Fruit fly (Drosophila melanogaster) whole organism, embryonic: ENCODE measurements around the gene nrv3.

Experiments
- Atf3 ChIP-seq: fragments of 200-800 bp; sonication (Bioruptor generic); optimal IDR thresholded peaks from 3 replicates; lab custom pipeline; 2016; ENCODE audit warnings: missing biosample characterization, missing genetic modification characterization
- BEAF-32 ChIP-seq: fragments of 200-800 bp; sonication (Bioruptor generic); optimal IDR thresholded peaks from 3 replicates; lab custom pipeline; 2017; ENCODE audit warnings: missing biosample characterization, missing genetic modification characterization, mild to moderate bottlenecking, moderate library complexity, missing genetic modification reagents
- Blimp-1 ChIP-seq: fragments of 200-800 bp; sonication (Bioruptor generic); optimal IDR thresholded peaks from 3 replicates; lab custom pipeline; 2018; ENCODE audit warnings: missing biosample characterization, missing genetic modification characterization, mild to moderate bottlenecking, moderate library complexity, missing genetic modification reagents
- CG10267 ChIP-seq: fragments of 200-800 bp; sonication (Bioruptor generic); optimal IDR thresholded peaks from 2 replicates; lab custom pipeline; 2018; ENCODE audit warnings: missing biosample characterization, mild to moderate bottlenecking, missing genetic modification characterization, moderate library complexity
- CG11398 ChIP-seq: fragments of 200-800 bp; sonication (Bioruptor generic); optimal IDR thresholded peaks from 2 replicates; lab custom pipeline; 2016; ENCODE audit warnings: missing biosample characterization, missing genetic modification characterization
- CG1233 ChIP-seq: fragments of 200-800 bp; sonication (Bioruptor generic); optimal IDR thresholded peaks from 4 replicates; lab custom pipeline; 2018; ENCODE audit warnings: missing biosample characterization, mild to moderate bottlenecking, missing genetic modification characterization
- CG12942 ChIP-seq: fragments of 200-800 bp; sonication (Bioruptor generic); optimal IDR thresholded peaks from 3 replicates; lab custom pipeline; 2016; ENCODE audit warnings: missing biosample characterization, missing genetic modification characterization
- CG13287 ChIP-seq: fragments of 200-800 bp; sonication (Bioruptor generic); IDR thresholded peaks from 2 replicates; pipeline ENCODE4 v1.3.6; 2022; ENCODE audit warnings: missing biosample characterization, missing genetic modification characterization; ENCODE audit not compliant: partially characterized antibody
- CG14860 ChIP-seq: fragments of 200-800 bp; sonication (Bioruptor generic); IDR thresholded peaks from 3 replicates; pipeline ENCODE4 v1.3.6; 2022; ENCODE audit warnings: missing biosample characterization, missing genetic modification characterization; ENCODE audit not compliant: partially characterized antibody
- CG14965 ChIP-seq: fragments of 200-800 bp; sonication (Bioruptor generic); optimal IDR thresholded peaks from 2 replicates; lab custom pipeline; 2016; ENCODE audit warnings: missing biosample characterization, missing genetic modification characterization, borderline replicate concordance
- CG1603 ChIP-seq: fragments of 200-800 bp; sonication (Bioruptor generic); optimal IDR thresholded peaks from 2 replicates; lab custom pipeline; 2019; ENCODE audit warnings: missing biosample characterization, mild to moderate bottlenecking, missing genetic modification characterization, moderate library complexity
- CG17385 ChIP-seq: fragments of 200-800 bp; sonication (Bioruptor generic); optimal IDR thresholded peaks from 3 replicates; lab custom pipeline; 2018; ENCODE audit warnings: missing biosample characterization, mild to moderate bottlenecking, missing genetic modification characterization
- CG2116 ChIP-seq: fragments of 200-800 bp; sonication (Bioruptor generic); optimal IDR thresholded peaks from 3 replicates; lab custom pipeline; 2018; ENCODE audit warnings: missing biosample characterization, mild to moderate bottlenecking, missing genetic modification characterization
- CG2199 ChIP-seq: fragments of 200-800 bp; sonication (Bioruptor generic); IDR thresholded peaks from 3 replicates; pipeline ENCODE4 v1.3.6; 2022; ENCODE audit warnings: missing biosample characterization, missing genetic modification characterization
- CG3281 ChIP-seq: fragments of 200-800 bp; sonication (Bioruptor generic); optimal IDR thresholded peaks from 3 replicates; lab custom pipeline; 2017; ENCODE audit warnings: missing biosample characterization, mild to moderate bottlenecking, missing genetic modification characterization
- CG33213 ChIP-seq: fragments of 200-800 bp; sonication (Bioruptor generic); optimal IDR thresholded peaks from 3 replicates; lab custom pipeline; 2016; ENCODE audit warnings: missing biosample characterization, missing genetic modification characterization
- CG6654 ChIP-seq: fragments of 200-800 bp; sonication (Bioruptor generic); optimal IDR thresholded peaks from 2 replicates; lab custom pipeline; 2017; ENCODE audit warnings: missing biosample characterization, mild to moderate bottlenecking, missing genetic modification characterization
- CG8290 ChIP-seq, 3 experiments: fragments of 200-800 bp; sonication (Bioruptor generic); optimal IDR thresholded peaks; 2 replicates each; lab custom pipeline; 2016 to 2019; ENCODE audit warnings: missing biosample characterization in 3 of 3, missing genetic modification characterization in 3 of 3, mild to moderate bottlenecking in 2 of 3, moderate library complexity in 1 of 3
- CTCF ChIP-seq: fragments of 200-800 bp; sonication (Bioruptor generic); optimal IDR thresholded peaks from 2 replicates; lab custom pipeline; 2017; ENCODE audit warnings: missing biosample characterization, mild to moderate bottlenecking, missing genetic modification characterization, moderate library complexity
- D19A ChIP-seq: fragments of 200-800 bp; optimal IDR thresholded peaks from 3 replicates; lab custom pipeline; 2019; ENCODE audit warnings: missing biosample characterization, mild to moderate bottlenecking, missing genetic modification characterization, moderate library complexity
- Dll ChIP-seq: fragments of 200-800 bp; sonication (Bioruptor generic); IDR thresholded peaks from 4 replicates; pipeline ENCODE4 v1.3.6; 2022; ENCODE audit warnings: missing biosample characterization, missing genetic modification characterization; ENCODE audit not compliant: partially characterized antibody
- Dp ChIP-seq: fragments of 200-800 bp; sonication (Bioruptor generic); optimal IDR thresholded peaks from 2 replicates; lab custom pipeline; 2018; ENCODE audit warnings: missing biosample characterization, mild to moderate bottlenecking, missing genetic modification characterization, moderate library complexity
- E2f2 ChIP-seq: fragments of 200-800 bp; sonication (Bioruptor generic); IDR thresholded peaks from 2 replicates; pipeline ENCODE4 v1.3.6; 2022; ENCODE audit warnings: missing biosample characterization, missing genetic modification characterization
- Ets97D ChIP-seq: fragments of 200-800 bp; sonication (Bioruptor generic); optimal IDR thresholded peaks from 3 replicates; lab custom pipeline; 2016; ENCODE audit warnings: missing biosample characterization, missing genetic modification characterization
- H15 ChIP-seq: fragments of 200-800 bp; sonication (Bioruptor generic); IDR thresholded peaks from 3 replicates; pipeline ENCODE4 v1.3.6; 2022; ENCODE audit warnings: missing biosample characterization, missing genetic modification characterization
- HmgZ ChIP-seq: fragments of 200-800 bp; sonication (Bioruptor generic); optimal IDR thresholded peaks from 2 replicates; lab custom pipeline; 2018; ENCODE audit warnings: missing biosample characterization, mild to moderate bottlenecking, missing genetic modification characterization
- Hmr ChIP-seq: fragments of 200-800 bp; sonication (Bioruptor generic); optimal IDR thresholded peaks from 3 replicates; lab custom pipeline; 2017; ENCODE audit warnings: mild to moderate bottlenecking, missing biosample characterization, missing genetic modification reagents, missing genetic modification characterization
- Lhr ChIP-seq: fragments of 200-800 bp; sonication (Bioruptor generic); optimal IDR thresholded peaks from 3 replicates; lab custom pipeline; 2017; ENCODE audit warnings: mild to moderate bottlenecking, missing biosample characterization, missing genetic modification reagents, missing genetic modification characterization
- Myb ChIP-seq: fragments of 200-800 bp; sonication (Bioruptor generic); optimal IDR thresholded peaks from 2 replicates; lab custom pipeline; 2016; ENCODE audit warnings: missing biosample characterization, missing genetic modification characterization
- Sin3A ChIP-seq: fragments of >200 bp; optimal IDR thresholded peaks from 2 replicates; lab custom pipeline; 2018
- Sry-δ ChIP-seq: fragments of 200-800 bp; sonication (Bioruptor generic); optimal IDR thresholded peaks from 2 replicates; lab custom pipeline; 2016; ENCODE audit warnings: missing biosample characterization, missing genetic modification characterization
- bbx ChIP-seq: fragments of 200-800 bp; sonication (Bioruptor generic); IDR thresholded peaks from 2 replicates; pipeline ENCODE4 v1.3.6; 2022; ENCODE audit warnings: missing biosample characterization, missing genetic modification characterization; ENCODE audit not compliant: partially characterized antibody
- chm ChIP-seq: fragments of 200-800 bp; sonication (Bioruptor generic); IDR thresholded peaks from 2 replicates; pipeline ENCODE4 v1.3.6; 2022; ENCODE audit warnings: missing biosample characterization, missing genetic modification characterization
- crp ChIP-seq, 2 experiments: fragments of 200-800 bp; sonication (Bioruptor generic); optimal IDR thresholded peaks; 2 replicates in 1 of 2; 3 replicates in 1 of 2; lab custom pipeline; 2017; ENCODE audit warnings: missing biosample characterization in 2 of 2, missing genetic modification characterization in 2 of 2, mild to moderate bottlenecking in 1 of 2, moderate library complexity in 1 of 2
- dm ChIP-seq: fragments of 200-800 bp; sonication (Bioruptor generic); optimal IDR thresholded peaks from 3 replicates; lab custom pipeline; 2016; ENCODE audit warnings: missing biosample characterization, missing genetic modification characterization
- eve ChIP-seq, 2 experiments: fragments of >200 bp; optimal IDR thresholded peaks; 2 replicates each; lab custom pipeline; 2017; ENCODE audit warnings: missing biosample characterization in 2 of 2, missing genetic modification characterization in 2 of 2
- exex ChIP-seq: fragments of 200-800 bp; sonication (Bioruptor generic); optimal IDR thresholded peaks from 4 replicates; lab custom pipeline; 2018; ENCODE audit warnings: missing biosample characterization, mild to moderate bottlenecking, missing genetic modification characterization, moderate library complexity
- gfzf ChIP-seq: fragments of 200-800 bp; sonication (Bioruptor generic); optimal IDR thresholded peaks from 2 replicates; lab custom pipeline; 2016; ENCODE audit warnings: missing biosample characterization, mild to moderate bottlenecking, missing genetic modification characterization, moderate library complexity
- pita ChIP-seq: fragments of 200-800 bp; sonication (Bioruptor generic); optimal IDR thresholded peaks from 2 replicates; lab custom pipeline; 2017; ENCODE audit warnings: missing biosample characterization, mild to moderate bottlenecking, missing genetic modification characterization
- pros ChIP-seq: fragments of 200-800 bp; sonication (Bioruptor generic); optimal IDR thresholded peaks from 3 replicates; lab custom pipeline; 2019; ENCODE audit warnings: missing biosample characterization, mild to moderate bottlenecking, missing genetic modification characterization, moderate library complexity
- pzg ChIP-seq: fragments of 200-800 bp; sonication (Bioruptor generic); optimal IDR thresholded peaks from 3 replicates; lab custom pipeline; 2018; ENCODE audit warnings: missing biosample characterization, mild to moderate bottlenecking, missing genetic modification characterization, moderate library complexity
- stwl ChIP-seq: fragments of 200-800 bp; sonication (Bioruptor generic); optimal IDR thresholded peaks from 3 replicates; lab custom pipeline; 2018; ENCODE audit warnings: missing biosample characterization, mild to moderate bottlenecking, missing genetic modification characterization, moderate library complexity

The nrv3 gene

dm6 chr2L:21396714-21397654 lies 17.2 kb downstream of the nrv3 start:
- TF ChIP-seq CG14860 (GFP tag; lab: Robert Waterston, UW) (0 out of 3 replicates have a peak, but pooled peaks have one; percentile 24), CTCF (GFP tag; lab: Kevin White, UChicago) (peak; percentile 70), CG2199 (GFP tag; lab: Robert Waterston, UW) (0 out of 3 replicates have a peak, but pooled peaks have one; percentile 62), CG14965 (GFP tag; lab: Kevin White, UChicago) (no peak), eve (GFP tag; optimal IDR thresholded peaks at IDR 0.05; lab: Kevin White, UChicago) (peak in 1 of 2 experiments; percentile 9), dm (GFP tag; lab: Kevin White, UChicago) (peak; percentile 7), pita (GFP tag; lab: Kevin White, UChicago) (peak; percentile 87), CG17385 (peak; percentile 56), pros (GFP tag; lab: Kevin White, UChicago) (no peak), gfzf (GFP tag; lab: Kevin White, UChicago) (peak; percentile 29), CG13287 (GFP tag; lab: Robert Waterston, UW) (peak; percentile 78; the same call in 1 of the 2 replicates), Hmr (GFP tag; lab: Kevin White, UChicago) (peak; percentile 68), Dll (GFP tag; lab: Robert Waterston, UW) (peak; percentile 60; the same call in 3 of the 4 replicates), Myb (GFP tag; lab: Kevin White, UChicago) (peak; percentile 97), bbx (GFP tag; lab: Robert Waterston, UW) (0 out of 2 replicates have a peak, but pooled peaks have one; percentile 25), CG12942 (no peak), crp (GFP tag; optimal IDR thresholded peaks at IDR 0.05; lab: Kevin White, UChicago) (peak; percentile 9 to 86), CG6654 (GFP tag; lab: Kevin White, UChicago) (no peak), CG33213 (GFP tag; lab: Kevin White, UChicago) (peak; percentile 35), HmgZ (peak; percentile 49), chm (GFP tag; lab: Robert Waterston, UW) (no peak), pzg (GFP tag; lab: Kevin White, UChicago) (peak; percentile 38), Blimp-1 (GFP tag; lab: Kevin White, UChicago) (peak; percentile 85), CG8290 (GFP tag; optimal IDR thresholded peaks at IDR 0.05; lab: Kevin White, UChicago) (no peak), CG8290 (tag; optimal IDR thresholded peaks at IDR 0.05; lab: Kevin White, UChicago) (peak in 1 of 2 experiments; percentile 38), CG11398 (GFP tag; lab: Kevin White, UChicago) (no peak), CG3281 (GFP tag; lab: Kevin White, UChicago) (no peak), CG1603 (tag; lab: Kevin White, UChicago) (peak; percentile 4), Sin3A (lab: Kevin White, UChicago) (no peak), Sry-δ (GFP tag; lab: Kevin White, UChicago) (peak; percentile 14), Atf3 (GFP tag; lab: Kevin White, UChicago) (no peak), BEAF-32 (GFP tag; lab: Kevin White, UChicago) (peak; percentile 25), Dp (GFP tag; lab: Kevin White, UChicago) (peak; percentile 50), E2f2 (GFP tag; lab: Robert Waterston, UW) (peak; percentile 77), D19A (no peak), H15 (GFP tag; lab: Robert Waterston, UW) (no peak), exex (peak; percentile 21), Lhr (GFP tag; lab: Kevin White, UChicago) (peak; percentile 87), Ets97D (GFP tag; lab: Kevin White, UChicago) (peak; percentile 5), CG1233 (GFP tag; lab: Kevin White, UChicago) (no peak), stwl (tag; lab: Kevin White, UChicago) (peak; percentile 47), CG2116 (GFP tag; lab: Kevin White, UChicago) (peak; percentile 12), CG10267 (tag; lab: Kevin White, UChicago) (peak; percentile 16)
- TF ChIP-seq, all 482 proteins: peak for 30
